Fruit fly (Drosophila melanogaster): ENCODE measurements around the gene Tengl3.

dm6 chr2L:2187411-2187810 is 50.6 kb downstream of the Tengl3 start:
- TF ChIP-seq pdm3 (GFP tag; optimal IDR thresholded peaks at IDR 0.05) (no peak), Blimp-1 (GFP tag; optimal IDR thresholded peaks at IDR 0.05) (no peak), CG10669 (GFP tag; optimal IDR thresholded peaks at IDR 0.05) (no peak), esn (GFP tag; optimal IDR thresholded peaks at IDR 0.05) (no peak), OdsH (GFP tag; optimal IDR thresholded peaks at IDR 0.05) (no peak), CG3919 (GFP tag; optimal IDR thresholded peaks at IDR 0.05) (no peak), CG8319 (GFP tag; optimal IDR thresholded peaks at IDR 0.05) (no peak), CG6808 (GFP tag; optimal IDR thresholded peaks at IDR 0.05) (no peak), fkh (GFP tag; optimal IDR thresholded peaks at IDR 0.05) (no peak), svp (GFP tag) (no peak), Ets96B (tag; optimal IDR thresholded peaks at IDR 0.05) (no peak), ss (GFP tag; optimal IDR thresholded peaks at IDR 0.05) (no peak)

Measured in whole organism, prepupa.